Worm (Caenorhabditis elegans): ENCODE results near the gene K02A2.1.

K02A2.1 gene

ce11 chrII:7408192-7408591, 26.9 kb upstream of the K02A2.1 start, which contains the start of gene srd-55:
TSS of gene srd-55 (plus strand) at chrII:7408492.
- TF ChIP-seq dao-5 (tag; optimal IDR thresholded peaks at IDR 0.05) (no peak), W03F9.2 (tag; optimal IDR thresholded peaks at IDR 0.05) (no peak), him-1 (tag; optimal IDR thresholded peaks at IDR 0.05) (no peak)

ce11 chrII:7411930-7412329, 23.1 kb upstream of the K02A2.1 start, which contains the start of gene K02A2.5:
TSS of gene K02A2.5 (minus strand) at chrII:7412030.
- TF ChIP-seq dao-5 (tag; optimal IDR thresholded peaks at IDR 0.05) (no peak), W03F9.2 (tag; optimal IDR thresholded peaks at IDR 0.05) (no peak), him-1 (tag; optimal IDR thresholded peaks at IDR 0.05) (no peak)

ce11 chrII:7413275-7413674, 21.8 kb upstream of the K02A2.1 start:
- TF ChIP-seq W03F9.2 (tag; optimal IDR thresholded peaks at IDR 0.05), result no peak
- TF ChIP-seq him-1 (tag; optimal IDR thresholded peaks at IDR 0.05), result no peak
- no peak for TF ChIP-seq dao-5 (tag; optimal IDR thresholded peaks at IDR 0.05)

ce11 chrII:7413764-7414163, 21.3 kb upstream of the K02A2.1 start:
- no peak for TF ChIP-seq him-1 (tag; optimal IDR thresholded peaks at IDR 0.05)
- TF ChIP-seq dao-5 (tag; optimal IDR thresholded peaks at IDR 0.05), result no peak
- no peak for TF ChIP-seq W03F9.2 (tag; optimal IDR thresholded peaks at IDR 0.05)

ce11 chrII:7419563-7419962, 15.5 kb upstream of the K02A2.1 start:
- TF ChIP-seq him-1 (tag; optimal IDR thresholded peaks at IDR 0.05), result no peak
- TF ChIP-seq dao-5 (tag; optimal IDR thresholded peaks at IDR 0.05), result no peak
- no peak for TF ChIP-seq W03F9.2 (tag; optimal IDR thresholded peaks at IDR 0.05)

- no peak for TF ChIP-seq dao-5 (tag; optimal IDR thresholded peaks at IDR 0.05)
- no peak for TF ChIP-seq W03F9.2 (tag; optimal IDR thresholded peaks at IDR 0.05)
- TF ChIP-seq him-1 (tag; optimal IDR thresholded peaks at IDR 0.05), result no peak
Measured at ce11 chrII:7420157-7420556, 14.9 kb upstream of the K02A2.1 start.

- TF ChIP-seq W03F9.2 (tag; optimal IDR thresholded peaks at IDR 0.05), result no peak
- no peak for TF ChIP-seq dao-5 (tag; optimal IDR thresholded peaks at IDR 0.05)
- no peak for TF ChIP-seq him-1 (tag; optimal IDR thresholded peaks at IDR 0.05)
Measured at ce11 chrII:7420796-7421386, 14.2 kb upstream of the K02A2.1 start.

- TF ChIP-seq dao-5 (tag; optimal IDR thresholded peaks at IDR 0.05) (no peak), him-1 (tag; optimal IDR thresholded peaks at IDR 0.05) (no peak), W03F9.2 (tag; optimal IDR thresholded peaks at IDR 0.05) (no peak)
Measured at ce11 chrII:7432327-7432726, 2.7 kb upstream of the K02A2.1 start, which contains the start of gene srd-54. TSS of gene srd-54 (plus strand) at chrII:7432627.

ce11 chrII:7434182-7434581, 876 bp upstream of the K02A2.1 start, which contains the start of gene kcc-3:
TSS of gene kcc-3 (minus strand) at chrII:7434282.
- TF ChIP-seq him-1 (tag; optimal IDR thresholded peaks at IDR 0.05), result no peak

ce11 chrII:7456184-7456583, 21.1 kb downstream of the K02A2.1 start, which contains the start of gene D1022.3:
TSS of gene D1022.3 (minus strand) at chrII:7456284.
- TF ChIP-seq dao-5 (tag; optimal IDR thresholded peaks at IDR 0.05), result no peak

- TF ChIP-seq W03F9.2 (tag; optimal IDR thresholded peaks at IDR 0.05) (no peak), him-1 (tag; optimal IDR thresholded peaks at IDR 0.05) (no peak)
Measured at ce11 chrII:7457210-7457609, 22.2 kb downstream of the K02A2.1 start, which contains the start of gene D1022.4. TSS of gene D1022.4 (minus strand) at chrII:7457292.

ce11 chrII:7458706-7459105, 23.6 kb downstream of the K02A2.1 start, which contains the start of gene D1022.5:
TSS of gene D1022.5 (minus strand) at chrII:7458806.
- no peak for TF ChIP-seq him-1 (tag; optimal IDR thresholded peaks at IDR 0.05)
- no peak for TF ChIP-seq W03F9.2 (tag; optimal IDR thresholded peaks at IDR 0.05)

- TF ChIP-seq W03F9.2 (tag; optimal IDR thresholded peaks at IDR 0.05) (no peak), him-1 (tag; optimal IDR thresholded peaks at IDR 0.05) (no peak), dao-5 (tag; optimal IDR thresholded peaks at IDR 0.05) (no peak)
Measured at ce11 chrII:7459205-7459604, 24.1 kb downstream of the K02A2.1 start, which contains the start of gene D1022.2. TSS of gene D1022.2 (plus strand) at chrII:7459505.

ce11 chrII:7465519-7465918, 30.5 kb downstream of the K02A2.1 start, which contains the start of gene sro-1:
TSS of gene sro-1 (minus strand) at chrII:7465619.
- TF ChIP-seq him-1 (tag; optimal IDR thresholded peaks at IDR 0.05) (no peak), W03F9.2 (tag; optimal IDR thresholded peaks at IDR 0.05) (no peak), dao-5 (tag; optimal IDR thresholded peaks at IDR 0.05) (no peak)

ce11 chrII:7469318-7469717, 34.3 kb downstream of the K02A2.1 start:
- TF ChIP-seq dao-5 (tag; optimal IDR thresholded peaks at IDR 0.05) (no peak), him-1 (tag; optimal IDR thresholded peaks at IDR 0.05) (no peak), W03F9.2 (tag; optimal IDR thresholded peaks at IDR 0.05) (no peak)
